Fruit fly (Drosophila melanogaster) whole organism, adult: ENCODE data around the gene yellow-k.

Experiments used
- CG11617 ChIP-seq: fragments of 200-800 bp; sonication (Bioruptor generic); optimal IDR thresholded peaks from 2 replicates; lab custom pipeline; 2017; ENCODE audit warnings: mild to moderate bottlenecking, missing biosample characterization, missing genetic modification reagents, missing genetic modification characterization
- CG12768 ChIP-seq: fragments of 200-800 bp; sonication (Bioruptor generic); optimal IDR thresholded peaks from 2 replicates; lab custom pipeline; 2017; ENCODE audit warnings: missing biosample characterization, missing genetic modification characterization, mild to moderate bottlenecking, moderate library complexity, missing genetic modification reagents
- CG14711 ChIP-seq: fragments of 200-800 bp; sonication (Bioruptor generic); optimal IDR thresholded peaks from 2 replicates; lab custom pipeline; 2018; ENCODE audit warnings: missing biosample characterization, mild to moderate bottlenecking, missing genetic modification characterization, moderate library complexity
- CG1620 ChIP-seq: fragments of 200-800 bp; sonication (Bioruptor generic); optimal IDR thresholded peaks from 2 replicates; lab custom pipeline; 2016; ENCODE audit warnings: missing biosample characterization, missing genetic modification characterization
- CG33017 ChIP-seq: fragments of 200-800 bp; sonication (Bioruptor generic); optimal IDR thresholded peaks from 2 replicates; lab custom pipeline; 2018; ENCODE audit warnings: missing biosample characterization, mild to moderate bottlenecking, missing genetic modification characterization, moderate library complexity
- CG5204 ChIP-seq: fragments of 200-800 bp; sonication (Bioruptor generic); optimal IDR thresholded peaks from 2 replicates; lab custom pipeline; 2016; ENCODE audit warnings: missing biosample characterization, missing genetic modification characterization
- CG7045 ChIP-seq: fragments of 200-800 bp; sonication (Bioruptor generic); optimal IDR thresholded peaks from 2 replicates; lab custom pipeline; 2017; ENCODE audit warnings: missing biosample characterization, mild to moderate bottlenecking, missing genetic modification characterization
- CG7101 ChIP-seq: fragments of 200-800 bp; sonication (Bioruptor generic); optimal IDR thresholded peaks from 2 replicates; lab custom pipeline; 2018; ENCODE audit warnings: missing biosample characterization, mild to moderate bottlenecking, missing genetic modification characterization, moderate library complexity
- Clk ChIP-seq: fragments of 200-800 bp; sonication (Bioruptor generic); optimal IDR thresholded peaks from 2 replicates; lab custom pipeline; 2017; ENCODE audit warnings: missing biosample characterization, missing genetic modification characterization
- Crg-1 ChIP-seq: fragments of 200-800 bp; sonication (Bioruptor generic); optimal IDR thresholded peaks from 2 replicates; lab custom pipeline; 2016; ENCODE audit warnings: missing biosample characterization, missing genetic modification characterization
- Hr96 ChIP-seq: fragments of 200-800 bp; sonication (Bioruptor generic); optimal IDR thresholded peaks from 2 replicates; lab custom pipeline; 2016; ENCODE audit warnings: missing biosample characterization, missing genetic modification characterization
- Mnt ChIP-seq: fragments of 200-800 bp; sonication (Bioruptor generic); optimal IDR thresholded peaks from 2 replicates; lab custom pipeline; 2016; ENCODE audit warnings: missing biosample characterization, mild to moderate bottlenecking, missing genetic modification characterization
- bab1 ChIP-seq: fragments of 200-800 bp; sonication (Bioruptor generic); optimal IDR thresholded peaks from 3 replicates; lab custom pipeline; 2019; ENCODE audit warnings: missing biosample characterization, mild to moderate bottlenecking, missing genetic modification characterization, moderate library complexity
- cic ChIP-seq: fragments of 200-800 bp; sonication (Bioruptor generic); optimal IDR thresholded peaks from 2 replicates; lab custom pipeline; 2017; ENCODE audit warnings: missing biosample characterization, mild to moderate bottlenecking, missing genetic modification characterization, moderate library complexity
- cnc ChIP-seq, 2 experiments: fragments of >200 bp; optimal IDR thresholded peaks; 2 replicates each; lab custom pipeline; 2017
- kay ChIP-seq: fragments of 200-800 bp; sonication (Bioruptor generic); peaks from one replicate; lab custom pipeline; 2016; ENCODE audit warnings: missing biosample characterization, missing genetic modification characterization, borderline replicate concordance
- ovo ChIP-seq: fragments of 200-800 bp; sonication (Bioruptor generic); optimal IDR thresholded peaks from 2 replicates; lab custom pipeline; 2016; ENCODE audit warnings: missing biosample characterization, missing genetic modification characterization
- pad ChIP-seq: fragments of 200-800 bp; sonication (Bioruptor generic); optimal IDR thresholded peaks from 3 replicates; lab custom pipeline; 2017; ENCODE audit warnings: missing biosample characterization, missing genetic modification characterization, mild to moderate bottlenecking, moderate library complexity, missing genetic modification reagents
- tj ChIP-seq: fragments of 200-800 bp; sonication (Bioruptor generic); optimal IDR thresholded peaks from 3 replicates; lab custom pipeline; 2017; ENCODE audit warnings: missing biosample characterization, mild to moderate bottlenecking, missing genetic modification characterization, moderate library complexity
- toe ChIP-seq: fragments of 200-800 bp; sonication (Bioruptor generic); optimal IDR thresholded peaks from 2 replicates; lab custom pipeline; 2016; ENCODE audit warnings: missing biosample characterization, missing genetic modification characterization

The yellow-k gene

DNA sequence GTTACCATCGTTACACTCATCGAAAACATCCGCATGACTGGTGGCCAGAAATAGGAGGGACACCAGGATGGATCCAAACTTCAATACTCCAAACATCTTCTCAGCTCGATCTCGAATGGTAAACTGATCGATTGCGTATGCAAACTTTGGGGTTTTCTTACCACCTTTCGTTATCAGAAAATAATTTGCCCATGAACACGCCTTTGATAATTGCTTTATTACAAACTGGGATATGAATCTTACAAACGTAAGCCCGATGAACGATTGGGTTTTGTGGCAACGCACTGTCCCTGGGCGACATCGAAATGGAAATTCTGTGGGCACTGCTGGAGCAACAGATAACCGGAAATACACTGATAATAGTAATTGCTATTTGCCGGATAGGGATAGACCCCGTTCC, 6.3 kb downstream of the yellow-k start, which contains the start of gene CG33985:
CG33985 (minus strand) TSS at position 101 of the 400 bp plus-strand sequence.
- TF ChIP-seq CG14711 (tag; lab: Kevin White, UChicago) (no peak), cnc (optimal IDR thresholded peaks at IDR 0.05; lab: Kevin White, UChicago) (no peak), Hr96 (GFP tag; lab: Kevin White, UChicago) (no peak), bab1 (GFP tag; lab: Kevin White, UChicago) (no peak), CG7045 (no peak), CG5204 (GFP tag; lab: Kevin White, UChicago) (no peak), CG12768 (GFP tag; lab: Kevin White, UChicago) (no peak), pad (no peak), CG33017 (tag; lab: Kevin White, UChicago) (no peak), tj (no peak), kay (GFP tag; lab: Kevin White, UChicago) (no peak), ovo (GFP tag; lab: Kevin White, UChicago) (no peak)

- TF ChIP-seq CG7045: no peak
- TF ChIP-seq cnc (optimal IDR thresholded peaks at IDR 0.05; lab: Kevin White, UChicago): no peak
- TF ChIP-seq pad: no peak
- TF ChIP-seq Mnt (GFP tag; lab: Kevin White, UChicago): no peak
- no peak for TF ChIP-seq tj
Observed at dm6 chr3L:15527416-15527815, 7.0 kb downstream of the yellow-k start, which contains the start of gene CG42729. CG42729 (minus strand) TSS chr3L:15527516.

dm6 chr3L:15528096-15528495, 7.7 kb downstream of the yellow-k start, which contains the start of gene CG42728:
CG42728 (minus strand) TSS chr3L:15528196.
- no peak for TF ChIP-seq CG11617 (GFP tag; lab: Kevin White, UChicago)
- TF ChIP-seq tj: no peak
- no peak for TF ChIP-seq CG1620 (GFP tag; lab: Kevin White, UChicago)
- no peak for TF ChIP-seq Mnt (GFP tag; lab: Kevin White, UChicago)
- no peak for TF ChIP-seq CG12768 (GFP tag; lab: Kevin White, UChicago)
- TF ChIP-seq ovo (GFP tag; lab: Kevin White, UChicago): no peak
- no peak for TF ChIP-seq CG33017 (tag; lab: Kevin White, UChicago)
- TF ChIP-seq kay (GFP tag; lab: Kevin White, UChicago): no peak
- TF ChIP-seq toe (GFP tag; lab: Kevin White, UChicago): no peak
- no peak for TF ChIP-seq CG5204 (GFP tag; lab: Kevin White, UChicago)
- no peak for TF ChIP-seq Crg-1 (GFP tag; lab: Kevin White, UChicago)
- TF ChIP-seq Hr96 (GFP tag; lab: Kevin White, UChicago): no peak
- no peak for TF ChIP-seq CG7101
- no peak for TF ChIP-seq cnc (optimal IDR thresholded peaks at IDR 0.05; lab: Kevin White, UChicago)

DNA sequence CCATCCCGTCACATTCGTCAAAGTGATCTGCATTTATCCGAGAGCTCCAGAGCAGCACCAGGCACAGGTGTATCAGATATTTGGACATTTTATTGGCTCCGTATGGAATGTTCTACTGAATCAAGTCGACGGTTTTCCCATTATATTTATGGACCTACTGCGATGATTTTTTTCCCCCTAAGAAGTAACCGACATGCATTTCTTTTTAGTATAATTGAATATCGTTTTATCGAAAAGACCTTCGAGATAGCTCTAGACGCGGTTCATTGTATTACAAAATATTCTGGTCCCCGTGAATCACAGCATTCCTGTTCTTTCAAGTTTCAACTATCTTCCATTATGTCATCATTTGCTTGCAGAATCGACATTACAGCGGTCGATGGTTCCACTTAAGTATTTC, 8.7 kb downstream of the yellow-k start, which contains the start of gene obst-H:
obst-H (minus strand) TSS at position 101 of the 400 bp plus-strand sequence.
- TF ChIP-seq pad: no peak
- TF ChIP-seq CG7101: no peak
- TF ChIP-seq CG7045: no peak
- TF ChIP-seq tj: no peak
- TF ChIP-seq CG1620 (GFP tag; lab: Kevin White, UChicago): no peak

DNA sequence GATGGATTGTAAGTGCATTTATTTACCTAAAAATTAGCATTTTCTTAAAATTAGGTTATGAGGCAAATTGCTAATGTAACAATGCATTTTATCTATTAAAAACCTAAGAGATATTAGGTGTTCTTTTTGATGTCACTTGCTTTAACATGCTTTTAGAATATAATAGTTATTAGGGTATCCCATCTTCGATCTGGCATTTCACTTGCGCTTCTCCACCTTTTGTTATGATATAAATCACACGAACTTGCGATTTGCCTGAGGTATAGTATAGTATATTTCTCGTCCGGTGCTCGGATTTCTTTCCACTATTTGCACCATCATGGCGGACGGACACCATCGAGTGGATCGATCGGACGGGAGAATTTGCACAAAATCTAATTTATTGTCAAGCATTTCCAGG, 9.7 kb downstream of the yellow-k start:
- TF ChIP-seq pad (no peak), kay (GFP tag; lab: Kevin White, UChicago) (no peak), Clk (GFP tag; lab: Kevin White, UChicago) (no peak), cnc (optimal IDR thresholded peaks at IDR 0.05; lab: Kevin White, UChicago) (no peak), Mnt (GFP tag; lab: Kevin White, UChicago) (no peak), CG1620 (GFP tag; lab: Kevin White, UChicago) (no peak), Crg-1 (GFP tag; lab: Kevin White, UChicago) (no peak), CG7101 (no peak), CG5204 (GFP tag; lab: Kevin White, UChicago) (no peak)

dm6 chr3L:15530638-15531225, 10.3 kb downstream of the yellow-k start:
- TF ChIP-seq CG12768 (GFP tag; lab: Kevin White, UChicago): no peak
- TF ChIP-seq pad: no peak
- peak; percentile 66 for TF ChIP-seq kay (GFP tag; lab: Kevin White, UChicago)
- TF ChIP-seq cnc (optimal IDR thresholded peaks at IDR 0.05; lab: Kevin White, UChicago): no peak
- no peak for TF ChIP-seq Crg-1 (GFP tag; lab: Kevin White, UChicago)
- no peak for TF ChIP-seq Clk (GFP tag; lab: Kevin White, UChicago)
- TF ChIP-seq tj: peak; percentile 92
- no peak for TF ChIP-seq Mnt (GFP tag; lab: Kevin White, UChicago)

- TF ChIP-seq CG33017 (tag; lab: Kevin White, UChicago) (no peak), cic (GFP tag; lab: Kevin White, UChicago) (peak; percentile 85)
Observed at dm6 chr3L:15531423-15532325, 11.3 kb downstream of the yellow-k start, which contains the start of gene CG43248. CG43248 (minus strand) TSS chr3L:15531473.
